Fruit fly (Drosophila melanogaster): ENCODE results near the gene CG13998.

The CG13998 gene

DNA sequence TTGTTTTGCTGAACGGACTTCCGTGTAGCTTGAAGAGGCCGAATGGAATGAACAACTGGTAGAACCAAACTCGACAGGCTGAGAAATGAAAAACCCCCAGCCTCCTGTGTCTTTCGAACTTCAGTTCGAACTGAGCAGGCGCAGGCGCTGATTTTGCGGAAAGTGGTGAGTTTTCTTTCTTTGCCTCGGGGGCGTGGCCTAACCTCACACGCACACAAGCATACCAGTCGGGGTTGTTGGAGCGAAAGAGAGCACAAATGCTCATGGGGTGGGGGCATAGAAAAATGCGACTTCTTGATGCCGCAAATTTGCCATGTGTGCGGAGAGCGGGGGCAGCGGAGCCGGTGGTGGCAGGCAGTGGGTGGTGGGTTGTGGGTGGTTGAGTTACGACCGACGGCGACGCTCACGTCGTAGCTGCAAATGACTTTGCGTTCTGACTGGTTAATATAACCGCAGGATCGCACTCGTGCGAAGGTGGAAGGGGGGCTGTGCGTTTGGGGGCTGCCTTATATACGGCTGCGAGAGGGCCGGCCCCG, 32.9 kb downstream of the CG13998 start, which contains the start of gene CG9016:
Gene CG9016, minus strand, starts transcription at position 51 of the 536 bp plus-strand sequence.
- no peak; the same call in 1 of the 2 replicates for TF ChIP-seq bbx (GFP tag; IDR thresholded peaks at IDR 0.05; ENCODE audit: partially characterized antibody)
- no peak for TF ChIP-seq CoRest (tag; optimal IDR thresholded peaks at IDR 0.05)
- TF ChIP-seq CG4854 (GFP tag; optimal IDR thresholded peaks at IDR 0.05) = no peak
- TF ChIP-seq CG1832 (GFP tag; optimal IDR thresholded peaks at IDR 0.05) = peak; percentile 66
- TF ChIP-seq E2f1 (GFP tag; IDR thresholded peaks at IDR 0.05) = no peak
- TF ChIP-seq CG3407 (GFP tag; optimal IDR thresholded peaks at IDR 0.05) = no peak
- no peak for TF ChIP-seq CG3838 (GFP tag; optimal IDR thresholded peaks at IDR 0.05)
- TF ChIP-seq CG7963 (GFP tag; IDR thresholded peaks at IDR 0.05; ENCODE audit: partially characterized antibody) = no peak
- TF ChIP-seq Bdp1 (GFP tag; optimal IDR thresholded peaks at IDR 0.05) = no peak
- TF ChIP-seq ranshi (GFP tag; IDR thresholded peaks at IDR 0.05) = no peak
- TF ChIP-seq CG14441 (GFP tag; IDR thresholded peaks at IDR 0.05) = no peak
- TF ChIP-seq CG11085 (GFP tag; IDR thresholded peaks at IDR 0.05) = no peak
- no peak for TF ChIP-seq CG11560 (tag; IDR thresholded peaks at IDR 0.05)
- TF ChIP-seq aop (GFP tag; IDR thresholded peaks at IDR 0.05) = no peak
- TF ChIP-seq crc (GFP tag; optimal IDR thresholded peaks at IDR 0.05) = no peak
- TF ChIP-seq CG13624 (GFP tag; optimal IDR thresholded peaks at IDR 0.05) = no peak
- no peak for TF ChIP-seq vvl (GFP tag; IDR thresholded peaks at IDR 0.05)
- TF ChIP-seq rib (GFP tag; IDR thresholded peaks at IDR 0.05) = no peak; the same call in 1 of the 2 replicates
- TF ChIP-seq Dfd (GFP tag; optimal IDR thresholded peaks at IDR 0.05) = no peak
- no peak for TF ChIP-seq Mad (GFP tag; optimal IDR thresholded peaks at IDR 0.05)
- peak; percentile 19; the same call in 1 of the 2 replicates for TF ChIP-seq Bgb (GFP tag; IDR thresholded peaks at IDR 0.05; ENCODE audit: partially characterized antibody)
- TF ChIP-seq nerfin-1 (tag; optimal IDR thresholded peaks at IDR 0.05) = peak; percentile 5
- TF ChIP-seq ro (GFP tag; IDR thresholded peaks at IDR 0.05) = no peak
- no peak for TF ChIP-seq abd-A (tag; optimal IDR thresholded peaks at IDR 0.05)
- no peak for TF ChIP-seq exex (tag; optimal IDR thresholded peaks at IDR 0.05)
- no peak for TF ChIP-seq Hand (GFP tag; optimal IDR thresholded peaks at IDR 0.05)
- TF ChIP-seq CG11695 (GFP tag; IDR thresholded peaks at IDR 0.05) = no peak
- TF ChIP-seq cg (GFP tag; optimal IDR thresholded peaks at IDR 0.05) = peak; percentile 73
- no peak for TF ChIP-seq CG6683 (GFP tag; optimal IDR thresholded peaks at IDR 0.05)
- TF ChIP-seq Fer1 (GFP tag; optimal IDR thresholded peaks at IDR 0.05) = no peak
- no peak for TF ChIP-seq da (GFP tag; optimal IDR thresholded peaks at IDR 0.05)
- no peak for TF ChIP-seq sim (GFP tag; IDR thresholded peaks at IDR 0.05)
- TF ChIP-seq stc (GFP tag; IDR thresholded peaks at IDR 0.05) = no peak
- TF ChIP-seq CG6765 (GFP tag; optimal IDR thresholded peaks at IDR 0.05) = no peak
- no peak for TF ChIP-seq CG15514 (GFP tag; optimal IDR thresholded peaks at IDR 0.05)
- TF ChIP-seq ERR (GFP tag; optimal IDR thresholded peaks at IDR 0.05) = no peak
- TF ChIP-seq jing (GFP tag; optimal IDR thresholded peaks at IDR 0.05) = no peak
- no peak for TF ChIP-seq oc (tag; optimal IDR thresholded peaks at IDR 0.05)
- TF ChIP-seq Jarid2 (GFP tag; optimal IDR thresholded peaks at IDR 0.05) = peak; percentile 25
- peak; percentile 83 for TF ChIP-seq Deaf1 (tag; optimal IDR thresholded peaks at IDR 0.05)
- TF ChIP-seq nau (GFP tag; optimal IDR thresholded peaks at IDR 0.05) = no peak
- peak; percentile 46 for TF ChIP-seq CG5180 (GFP tag; optimal IDR thresholded peaks at IDR 0.05)
- TF ChIP-seq Dek (tag; optimal IDR thresholded peaks at IDR 0.05) = no peak
- TF ChIP-seq CG1602 (GFP tag; optimal IDR thresholded peaks at IDR 0.05) = no peak
- no peak for TF ChIP-seq nmo (GFP tag; optimal IDR thresholded peaks at IDR 0.05)
- no peak for TF ChIP-seq ap (GFP tag; IDR thresholded peaks at IDR 0.05)
- TF ChIP-seq ATbp (GFP tag; optimal IDR thresholded peaks at IDR 0.05) = no peak
- TF ChIP-seq CG7357 (GFP tag; IDR thresholded peaks at IDR 0.05) = no peak
- TF ChIP-seq Med (GFP tag) = no peak
- TF ChIP-seq kni (GFP tag; optimal IDR thresholded peaks at IDR 0.05) = no peak
- no peak for TF ChIP-seq pfk (GFP tag; optimal IDR thresholded peaks at IDR 0.05)

All from whole organism, embryonic.